Worm (Caenorhabditis elegans) whole organism, midembryonic: ENCODE results near the gene ttr-3.

Source experiments
- T22C8.4 ChIP-seq: fragments of 200-800 bp; sonication (Bioruptor generic); IDR thresholded peaks from 2 replicates; pipeline ENCODE4 v1.3.6; 2022; ENCODE audit warnings: missing genetic modification characterization, missing compliant biosample characterization
- cog-1 ChIP-seq: sonication (generic microtip); optimal IDR thresholded peaks from 2 replicates; lab custom pipeline; 2016; ENCODE audit warnings: missing genetic modification characterization, missing compliant biosample characterization
- flt-1 ChIP-seq: fragments of 200-800 bp; sonication (Bioruptor generic); IDR thresholded peaks from 2 replicates; pipeline ENCODE4 v1.3.6; 2022; ENCODE audit warnings: missing genetic modification characterization, missing compliant biosample characterization
- klf-2 ChIP-seq: fragments of 200-800 bp; sonication (Bioruptor generic); conservative IDR thresholded peaks from 2 replicates; pipeline ENCODE4 v1.3.6; 2022; ENCODE audit warnings: missing genetic modification reagents, missing genetic modification characterization, missing compliant biosample characterization
- med-1 ChIP-seq: sonication (generic microtip); optimal IDR thresholded peaks from 2 replicates; lab custom pipeline; 2017; ENCODE audit warnings: missing genetic modification characterization, mild to moderate bottlenecking, missing compliant biosample characterization, antibody characterized with exemption, missing genetic modification reagents; ENCODE audit not compliant: insufficient read depth
- ref-1 ChIP-seq: fragments of 200-800 bp; sonication (Bioruptor generic); conservative IDR thresholded peaks from 2 replicates; pipeline ENCODE4 v1.3.6; 2022; ENCODE audit warnings: missing genetic modification reagents, missing genetic modification characterization, missing compliant biosample characterization
- tab-1 ChIP-seq: fragments of 200-800 bp; sonication (Bioruptor generic); IDR thresholded peaks from 2 replicates; pipeline ENCODE4 v1.3.6; 2022; ENCODE audit warnings: missing genetic modification characterization, missing compliant biosample characterization
- ztf-23 ChIP-seq: fragments of 200-800 bp; sonication (Bioruptor generic); IDR thresholded peaks from 2 replicates; pipeline ENCODE4 v1.3.6; 2022; ENCODE audit warnings: missing genetic modification reagents, missing genetic modification characterization, missing compliant biosample characterization
- ztf-29 ChIP-seq: fragments of 200-800 bp; sonication (Bioruptor generic); IDR thresholded peaks from 2 replicates; pipeline ENCODE4 v1.3.6; 2022; ENCODE audit warnings: missing genetic modification reagents, missing genetic modification characterization, missing compliant biosample characterization

Gene ttr-3

ce11 chrIII:9951864-9952263, 25.3 kb upstream of the ttr-3 start, which contains the start of gene K03H1.11:
Gene K03H1.11, minus strand, starts transcription at chrIII:9951964.
- TF ChIP-seq med-1 (GFP tag; lab: Kevin White, UChicago) (no peak), T22C8.4 (GFP tag; lab: Robert Waterston, UW) (no peak), ref-1 (GFP tag; lab: Robert Waterston, UW) (no peak), klf-2 (GFP tag; lab: Robert Waterston, UW) (no peak), flt-1 (GFP tag; lab: Robert Waterston, UW) (no peak)

- TF ChIP-seq flt-1 (GFP tag; lab: Robert Waterston, UW) (no peak), T22C8.4 (GFP tag; lab: Robert Waterston, UW) (no peak), med-1 (GFP tag; lab: Kevin White, UChicago) (no peak), ref-1 (GFP tag; lab: Robert Waterston, UW) (no peak), tab-1 (no peak), ztf-29 (GFP tag; lab: Robert Waterston, UW) (no peak), klf-2 (GFP tag; lab: Robert Waterston, UW) (no peak), ztf-23 (GFP tag; lab: Robert Waterston, UW) (no peak), cog-1 (tag; lab: Kevin White, UChicago) (no peak)
Measured at ce11 chrIII:9950244-9950643, 23.7 kb upstream of the ttr-3 start, which contains the start of gene K03H1.13. Gene K03H1.13, minus strand, starts transcription at chrIII:9950344.

ce11 chrIII:9946806-9947419, 20.4 kb upstream of the ttr-3 start, which contains the start of gene K03H1.7:
Gene K03H1.7, plus strand, starts transcription at chrIII:9947405.
- TF ChIP-seq cog-1 (tag; lab: Kevin White, UChicago), result no peak
- TF ChIP-seq ztf-29 (GFP tag; lab: Robert Waterston, UW), result no peak
- no peak for TF ChIP-seq flt-1 (GFP tag; lab: Robert Waterston, UW)
- no peak for TF ChIP-seq ztf-23 (GFP tag; lab: Robert Waterston, UW)
- TF ChIP-seq T22C8.4 (GFP tag; lab: Robert Waterston, UW), result no peak
- no peak for TF ChIP-seq klf-2 (GFP tag; lab: Robert Waterston, UW)
- TF ChIP-seq med-1 (GFP tag; lab: Kevin White, UChicago), result no peak
- no peak for TF ChIP-seq tab-1
- no peak for TF ChIP-seq ref-1 (GFP tag; lab: Robert Waterston, UW)

ce11 chrIII:9944723-9945122, 18.2 kb upstream of the ttr-3 start, which contains the start of gene gln-2:
Gene gln-2, minus strand, starts transcription at chrIII:9944823.
- TF ChIP-seq ztf-29 (GFP tag; lab: Robert Waterston, UW), result no peak
- TF ChIP-seq ref-1 (GFP tag; lab: Robert Waterston, UW), result no peak
- TF ChIP-seq ztf-23 (GFP tag; lab: Robert Waterston, UW), result no peak
- TF ChIP-seq flt-1 (GFP tag; lab: Robert Waterston, UW), result no peak

ce11 chrIII:9941020-9941674, 14.6 kb upstream of the ttr-3 start, which contains the start of the genes K03H1.9 and K03H1.12:
Gene K03H1.9, minus strand, starts transcription at chrIII:9941490.
Gene K03H1.12, plus strand, starts transcription at chrIII:9941624.
- TF ChIP-seq ref-1 (GFP tag; lab: Robert Waterston, UW), result no peak
- no peak for TF ChIP-seq ztf-23 (GFP tag; lab: Robert Waterston, UW)
- TF ChIP-seq med-1 (GFP tag; lab: Kevin White, UChicago), result no peak
- TF ChIP-seq cog-1 (tag; lab: Kevin White, UChicago), result no peak
- no peak for TF ChIP-seq ztf-29 (GFP tag; lab: Robert Waterston, UW)
- TF ChIP-seq klf-2 (GFP tag; lab: Robert Waterston, UW), result no peak
- TF ChIP-seq tab-1, result no peak
- TF ChIP-seq flt-1 (GFP tag; lab: Robert Waterston, UW), result no peak
- TF ChIP-seq T22C8.4 (GFP tag; lab: Robert Waterston, UW), result no peak

- no peak for TF ChIP-seq klf-2 (GFP tag; lab: Robert Waterston, UW)
- TF ChIP-seq ztf-23 (GFP tag; lab: Robert Waterston, UW), result no peak
- TF ChIP-seq med-1 (GFP tag; lab: Kevin White, UChicago), result no peak
- no peak for TF ChIP-seq ztf-29 (GFP tag; lab: Robert Waterston, UW)
- no peak for TF ChIP-seq cog-1 (tag; lab: Kevin White, UChicago)
- no peak for TF ChIP-seq tab-1
- TF ChIP-seq ref-1 (GFP tag; lab: Robert Waterston, UW), result no peak
- TF ChIP-seq T22C8.4 (GFP tag; lab: Robert Waterston, UW), result no peak
- no peak for TF ChIP-seq flt-1 (GFP tag; lab: Robert Waterston, UW)
Measured at ce11 chrIII:9932091-9932490, 5.5 kb upstream of the ttr-3 start, which contains the start of gene dec-7. Gene dec-7, plus strand, starts transcription at chrIII:9932398.

- no peak for TF ChIP-seq ref-1 (GFP tag; lab: Robert Waterston, UW)
Measured at ce11 chrIII:9930406-9930805, 3.9 kb upstream of the ttr-3 start.

- TF ChIP-seq T22C8.4 (GFP tag; lab: Robert Waterston, UW) (no peak), cog-1 (tag; lab: Kevin White, UChicago) (no peak), klf-2 (GFP tag; lab: Robert Waterston, UW) (no peak), ztf-23 (GFP tag; lab: Robert Waterston, UW) (no peak), med-1 (GFP tag; lab: Kevin White, UChicago) (no peak), ref-1 (GFP tag; lab: Robert Waterston, UW) (no peak), ztf-29 (GFP tag; lab: Robert Waterston, UW) (no peak)
Measured at ce11 chrIII:9929525-9929924, 3.0 kb upstream of the ttr-3 start.

ce11 chrIII:9928777-9929176, 2.2 kb upstream of the ttr-3 start, which contains the start of gene ttr-1:
Gene ttr-1, plus strand, starts transcription at chrIII:9929077.
- no peak for TF ChIP-seq flt-1 (GFP tag; lab: Robert Waterston, UW)
